Worm (Caenorhabditis elegans) whole organism, L2 larva: ENCODE measurements around the gene F29B9.7.

Source experiments
- F13H6.1 ChIP-seq: sonication (generic microtip); optimal IDR thresholded peaks from 2 replicates; lab custom pipeline; 2016; ENCODE audit warnings: missing genetic modification characterization, missing compliant biosample characterization
- ZK546.5 ChIP-seq: sonication (generic microtip); optimal IDR thresholded peaks from 2 replicates; lab custom pipeline; 2017; ENCODE audit warnings: missing biosample characterization, missing genetic modification characterization
- aly-2 ChIP-seq: fragments of 150-350 bp; optimal IDR thresholded peaks from 2 replicates; lab custom pipeline; 2014; ENCODE audit warnings: missing biosample characterization, missing genetic modification characterization
- ama-1 ChIP-seq: fragments of 150-350 bp; optimal IDR thresholded peaks from 2 replicates; lab custom pipeline; 2018; ENCODE audit warnings: inconsistent platforms
- blmp-1 ChIP-seq: sonication (generic microtip); optimal IDR thresholded peaks from 2 replicates; lab custom pipeline; 2017; ENCODE audit warnings: missing genetic modification characterization, mild to moderate bottlenecking, missing compliant biosample characterization, antibody characterized with exemption, moderate library complexity; ENCODE audit not compliant: insufficient read depth
- ceh-82 ChIP-seq: fragments of 150-350 bp; optimal IDR thresholded peaks from 2 replicates; lab custom pipeline; 2014; ENCODE audit warnings: missing biosample characterization, missing genetic modification characterization
- dmd-4 ChIP-seq: sonication (generic microtip); optimal IDR thresholded peaks from 2 replicates; lab custom pipeline; 2017; ENCODE audit warnings: missing biosample characterization, missing genetic modification characterization
- elt-1 ChIP-seq: fragments of 150-350 bp; optimal IDR thresholded peaks from 2 replicates; lab custom pipeline; 2014; ENCODE audit warnings: missing biosample characterization, missing genetic modification characterization
- elt-3 ChIP-seq: sonication (generic microtip); optimal IDR thresholded peaks from 2 replicates; lab custom pipeline; 2017; ENCODE audit warnings: missing biosample characterization, missing genetic modification characterization
- fos-1 ChIP-seq: fragments of 150-350 bp; optimal IDR thresholded peaks from 2 replicates; lab custom pipeline; 2014; ENCODE audit warnings: missing biosample characterization, missing genetic modification characterization
- gmeb-1 ChIP-seq: fragments of 150-350 bp; optimal IDR thresholded peaks from 2 replicates; lab custom pipeline; 2014; ENCODE audit warnings: missing biosample characterization, missing genetic modification characterization
- lin-11 ChIP-seq: fragments of 150-350 bp; sonication (generic microtip); optimal IDR thresholded peaks from 2 replicates; lab custom pipeline; 2014; ENCODE audit warnings: missing biosample characterization, missing genetic modification characterization, inconsistent platforms, mixed read lengths
- lin-13 ChIP-seq: fragments of 150-350 bp; optimal IDR thresholded peaks from 2 replicates; lab custom pipeline; 2014; ENCODE audit warnings: missing biosample characterization, missing genetic modification reagents, missing genetic modification characterization
- lin-39 ChIP-seq: fragments of 150-350 bp; optimal IDR thresholded peaks from 2 replicates; lab custom pipeline; 2014; ENCODE audit warnings: missing biosample characterization, missing genetic modification reagents, missing genetic modification characterization
- lsy-2 ChIP-seq, 2 experiments: fragments of 150-350 bp in 1 of 2; sonication (generic microtip) in 1 of 2; optimal IDR thresholded peaks; 2 replicates each; lab custom pipeline; 2014 to 2017; ENCODE audit warnings: missing biosample characterization in 2 of 2, missing genetic modification characterization in 2 of 2
- mbf-1 ChIP-seq: sonication (generic microtip); optimal IDR thresholded peaks from 2 replicates; lab custom pipeline; 2017; ENCODE audit warnings: missing biosample characterization, missing genetic modification characterization
- mdl-1 ChIP-seq, 2 experiments: fragments of 150-350 bp in 1 of 2; sonication (generic microtip) in 1 of 2; optimal IDR thresholded peaks; 2 replicates each; lab custom pipeline; 2017; ENCODE audit warnings: missing biosample characterization in 2 of 2, missing genetic modification characterization in 2 of 2
- nhr-10 ChIP-seq: sonication (generic microtip); optimal IDR thresholded peaks from 2 replicates; lab custom pipeline; 2017; ENCODE audit warnings: missing biosample characterization, missing genetic modification characterization
- nhr-11 ChIP-seq: fragments of 150-350 bp; optimal IDR thresholded peaks from 2 replicates; lab custom pipeline; 2014; ENCODE audit warnings: missing biosample characterization, missing genetic modification characterization
- nhr-12 ChIP-seq: fragments of 150-350 bp; optimal IDR thresholded peaks from 2 replicates; lab custom pipeline; 2014; ENCODE audit warnings: missing biosample characterization, missing genetic modification characterization
- nhr-23 ChIP-seq: fragments of 150-350 bp; optimal IDR thresholded peaks from 2 replicates; lab custom pipeline; 2014; ENCODE audit warnings: missing biosample characterization, missing genetic modification reagents, missing genetic modification characterization
- nhr-6 ChIP-seq: fragments of 150-350 bp; optimal IDR thresholded peaks from 2 replicates; lab custom pipeline; 2014; ENCODE audit warnings: missing biosample characterization, missing genetic modification characterization
- peb-1 ChIP-seq: fragments of 150-350 bp; optimal IDR thresholded peaks from 2 replicates; lab custom pipeline; 2014; ENCODE audit warnings: missing biosample characterization, missing genetic modification characterization
- sem-4 ChIP-seq: fragments of 150-350 bp; optimal IDR thresholded peaks from 2 replicates; lab custom pipeline; 2014; ENCODE audit warnings: missing biosample characterization, missing genetic modification reagents, missing genetic modification characterization
- sma-9 ChIP-seq, 2 experiments: fragments of 150-350 bp in 1 of 2; sonication (generic microtip) in 1 of 2; optimal IDR thresholded peaks; 2 replicates each; lab custom pipeline; 2014 to 2016; ENCODE audit warnings: missing genetic modification characterization in 2 of 2, mild to moderate bottlenecking in 1 of 2, missing biosample characterization in 1 of 2, missing compliant biosample characterization in 1 of 2, missing genetic modification reagents in 1 of 2, moderate library complexity in 1 of 2
- snpc-4 ChIP-seq: fragments of 150-350 bp; optimal IDR thresholded peaks from 2 replicates; lab custom pipeline; 2014; ENCODE audit warnings: missing biosample characterization, missing genetic modification characterization
- unc-55 ChIP-seq: fragments of 150-350 bp; sonication (generic microtip); optimal IDR thresholded peaks from 3 replicates; lab custom pipeline; 2014; ENCODE audit warnings: missing biosample characterization, missing genetic modification reagents, missing genetic modification characterization
- zag-1 ChIP-seq: fragments of 150-350 bp; optimal IDR thresholded peaks from 2 replicates; lab custom pipeline; 2014; ENCODE audit warnings: missing biosample characterization, missing genetic modification characterization
- ztf-1 ChIP-seq: fragments of 200-800 bp; sonication (Bioruptor generic); conservative IDR thresholded peaks from 2 replicates; pipeline ENCODE4 v1.3.6; 2022; ENCODE audit warnings: missing genetic modification characterization, missing compliant biosample characterization
- ztf-11 ChIP-seq: sonication (generic microtip); optimal IDR thresholded peaks from 2 replicates; lab custom pipeline; 2017; ENCODE audit warnings: missing biosample characterization, missing genetic modification characterization
- ztf-4 ChIP-seq: fragments of 150-350 bp; optimal IDR thresholded peaks from 2 replicates; lab custom pipeline; 2014; ENCODE audit warnings: missing biosample characterization, missing genetic modification characterization

Gene F29B9.7

DNA sequence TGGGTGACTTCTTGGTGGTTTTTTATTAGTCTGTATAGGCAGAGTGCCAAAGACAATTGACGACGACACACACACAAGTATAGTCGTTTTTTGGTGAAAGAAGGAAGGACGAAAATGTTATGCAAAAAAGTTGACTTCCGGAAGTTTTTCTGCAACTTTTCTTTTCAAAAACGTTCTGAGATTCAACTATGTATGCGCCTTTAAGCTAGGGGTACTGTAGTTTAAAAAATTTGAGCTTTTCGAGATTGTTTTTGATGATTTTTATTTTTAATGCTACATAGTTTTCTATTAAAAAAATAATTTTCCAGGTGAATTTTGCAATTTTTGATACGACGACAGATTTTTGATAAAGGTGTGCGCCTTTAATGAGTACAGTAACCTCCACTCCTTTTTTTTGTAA lies 18.3 kb downstream of the F29B9.7 start:
- TF ChIP-seq dmd-4 (no peak), ztf-4 (tag; lab: Kevin White, UChicago) (no peak), gmeb-1 (no peak)

DNA sequence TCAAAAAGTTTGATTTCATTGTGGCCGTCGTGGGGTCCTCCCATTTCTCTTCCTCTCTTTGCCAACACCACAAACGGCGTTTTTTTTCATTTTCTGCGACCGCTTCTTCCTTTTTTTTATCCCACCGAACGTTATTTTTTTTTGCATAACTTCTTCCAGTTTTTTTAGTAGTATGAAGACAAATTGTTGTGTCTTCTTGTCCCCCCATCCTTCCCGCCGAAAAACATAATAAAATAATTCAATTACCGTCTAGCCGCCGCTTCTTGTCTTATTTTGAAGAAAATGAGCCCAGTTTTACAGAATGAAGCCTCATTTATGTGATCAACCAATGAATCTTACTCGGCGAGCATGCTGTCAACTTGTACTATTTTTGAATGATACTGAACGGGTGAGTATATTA lies 19.7 kb downstream of the F29B9.7 start, which contains the start of gene F29B9.12:
Gene F29B9.12, plus strand, starts transcription at position 301 of the 400 bp plus-strand sequence.
- no peak for TF ChIP-seq mbf-1 (tag; lab: Kevin White, UChicago)
- TF ChIP-seq ama-1 (lab: Kevin White, UChicago): no peak
- no peak for TF ChIP-seq peb-1 (tag; lab: Kevin White, UChicago)
- TF ChIP-seq unc-55 (GFP tag; lab: Kevin White, UChicago): no peak
- TF ChIP-seq lin-13 (GFP tag; lab: Kevin White, UChicago): no peak
- no peak for TF ChIP-seq sem-4 (tag; lab: Kevin White, UChicago)
- no peak for TF ChIP-seq dmd-4
- no peak for TF ChIP-seq nhr-10

DNA sequence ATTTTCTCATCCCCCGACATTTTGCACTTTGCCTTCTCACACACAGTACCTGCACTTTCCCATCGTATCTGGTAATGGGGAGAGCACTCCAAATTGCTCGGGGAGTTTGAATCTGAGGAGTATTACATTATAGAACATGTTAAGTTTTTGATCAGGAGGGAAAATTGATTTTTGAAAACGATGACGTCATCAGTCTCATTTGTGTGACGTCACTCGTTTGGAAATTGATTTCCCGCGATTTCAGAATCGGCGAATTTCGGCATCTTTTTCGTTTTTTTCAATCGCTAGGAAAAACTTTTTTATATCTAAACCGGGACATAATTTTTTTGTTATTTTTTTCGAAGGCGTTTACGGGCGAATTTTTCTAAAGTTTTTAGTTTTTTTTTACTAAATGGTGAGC lies 23.8 kb downstream of the F29B9.7 start:
- TF ChIP-seq blmp-1 (tag; lab: Kevin White, UChicago) (no peak), ZK546.5 (no peak), mdl-1 (tag; optimal IDR thresholded peaks at IDR 0.05; lab: Kevin White, UChicago) (no peak), elt-1 (tag; lab: Kevin White, UChicago) (no peak), gmeb-1 (no peak), ama-1 (lab: Kevin White, UChicago) (no peak), lin-39 (tag; lab: Kevin White, UChicago) (no peak), sma-9 (GFP tag; optimal IDR thresholded peaks at IDR 0.05; lab: Kevin White, UChicago) (no peak), sma-9 (tag; optimal IDR thresholded peaks at IDR 0.05; lab: Kevin White, UChicago) (no peak), snpc-4 (tag; lab: Kevin White, UChicago) (no peak), ztf-1 (GFP tag; lab: Robert Waterston, UW) (no peak), fos-1 (tag; lab: Kevin White, UChicago) (no peak), nhr-12 (tag; lab: Kevin White, UChicago) (no peak), zag-1 (tag; lab: Kevin White, UChicago) (no peak), nhr-23 (tag; lab: Kevin White, UChicago) (no peak), aly-2 (tag; lab: Kevin White, UChicago) (no peak), ztf-11 (no peak), unc-55 (GFP tag; lab: Kevin White, UChicago) (no peak), nhr-6 (tag; lab: Kevin White, UChicago) (no peak)

DNA sequence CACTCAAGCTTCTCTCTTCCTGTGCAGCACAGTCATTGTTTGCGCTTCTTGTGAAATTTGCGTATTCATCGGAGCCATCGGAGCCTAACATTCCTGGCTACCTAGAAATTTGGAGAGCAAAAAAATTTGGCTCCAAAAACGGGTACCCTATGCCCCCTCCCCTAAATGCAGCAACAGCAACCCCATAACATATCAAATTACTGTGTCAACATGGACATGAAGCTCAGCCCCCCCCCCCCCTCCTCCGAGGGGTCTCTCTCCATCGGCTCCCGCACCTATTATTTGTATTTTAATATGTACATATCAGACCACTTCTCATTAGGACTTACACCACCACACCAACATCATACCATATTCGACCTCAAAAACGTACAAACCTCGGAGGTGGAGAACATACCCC lies 24.8 kb downstream of the F29B9.7 start:
- TF ChIP-seq nhr-23 (tag; lab: Kevin White, UChicago) (no peak), nhr-10 (no peak), lin-11 (no peak), F13H6.1 (tag; lab: Kevin White, UChicago) (no peak), aly-2 (tag; lab: Kevin White, UChicago) (no peak)

DNA sequence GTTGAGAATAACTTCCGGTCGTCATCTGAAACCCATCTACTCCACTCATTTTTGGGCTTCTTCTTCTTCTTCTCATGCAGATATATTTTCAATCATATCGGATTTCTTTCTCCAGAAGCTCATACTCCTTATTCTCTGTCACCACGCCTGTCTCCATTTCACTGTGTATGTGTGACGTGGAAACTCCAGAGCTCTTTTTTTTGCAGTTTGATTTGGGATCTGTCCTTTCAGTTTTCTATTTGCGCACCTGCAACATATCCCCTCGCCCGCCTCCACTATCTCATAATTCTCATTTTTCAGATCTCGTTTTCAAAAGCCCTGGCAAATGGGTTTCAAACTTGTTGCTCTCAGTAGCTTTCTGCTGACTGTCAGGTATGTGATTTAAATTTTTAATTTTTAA lies 29.2 kb downstream of the F29B9.7 start, which contains the start of gene kin-36:
Gene kin-36, plus strand, starts transcription at position 301 of the 400 bp plus-strand sequence.
- TF ChIP-seq sma-9 (GFP tag; optimal IDR thresholded peaks at IDR 0.05; lab: Kevin White, UChicago) (no peak), sma-9 (tag; optimal IDR thresholded peaks at IDR 0.05; lab: Kevin White, UChicago) (no peak)

DNA sequence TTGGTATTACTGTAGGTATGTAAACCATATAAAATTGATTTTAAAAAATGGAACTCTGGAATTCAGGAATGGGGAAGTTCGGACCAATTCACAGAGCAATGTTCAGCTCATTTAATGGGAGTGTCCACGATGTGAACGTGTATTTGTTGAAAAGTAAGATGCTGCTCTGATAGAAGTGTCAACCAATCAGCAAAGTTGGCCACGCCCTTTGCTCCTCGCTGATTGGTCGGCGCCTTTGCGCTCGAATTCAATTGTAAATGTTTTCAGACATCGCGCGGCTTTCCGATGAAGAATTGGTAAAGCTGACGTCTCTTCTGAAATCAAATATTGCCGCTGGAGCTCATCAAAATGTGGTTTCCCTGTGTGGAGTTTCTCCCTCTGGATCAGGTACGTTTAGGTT lies 33.6 kb downstream of the F29B9.7 start:
- TF ChIP-seq aly-2 (tag; lab: Kevin White, UChicago) (no peak), ceh-82 (no peak), mdl-1 (tag; optimal IDR thresholded peaks at IDR 0.05; lab: Kevin White, UChicago) (no peak), elt-3 (tag; lab: Kevin White, UChicago) (no peak), lsy-2 (tag; optimal IDR thresholded peaks at IDR 0.05; lab: Kevin White, UChicago) (no peak), nhr-11 (no peak), ztf-11 (no peak), sma-9 (GFP tag; optimal IDR thresholded peaks at IDR 0.05; lab: Kevin White, UChicago) (no peak), sma-9 (tag; optimal IDR thresholded peaks at IDR 0.05; lab: Kevin White, UChicago) (no peak), nhr-23 (tag; lab: Kevin White, UChicago) (no peak)
